Worm (Caenorhabditis elegans) whole organism, L1 larva: ENCODE results near the gene C34B4.4.

Source experiments
- C04F5.9 ChIP-seq: sonication (generic microtip); optimal IDR thresholded peaks from 2 replicates; lab custom pipeline; 2016; ENCODE audit warnings: missing genetic modification characterization, missing compliant biosample characterization
- F16B12.6 ChIP-seq: fragments of 150-350 bp; optimal IDR thresholded peaks from 2 replicates; lab custom pipeline; 2014; ENCODE audit warnings: missing biosample characterization, missing genetic modification characterization
- Y116A8C.19 ChIP-seq: sonication (generic microtip); optimal IDR thresholded peaks from 2 replicates; lab custom pipeline; 2016; ENCODE audit warnings: missing compliant biosample characterization, missing genetic modification characterization, borderline replicate concordance
- alr-1 ChIP-seq: fragments of 200-800 bp; sonication (Bioruptor generic); optimal IDR thresholded peaks from 2 replicates; lab custom pipeline; 2018; ENCODE audit warnings: borderline replicate concordance, mild to moderate bottlenecking, missing genetic modification characterization, missing compliant biosample characterization
- aly-2 ChIP-seq: fragments of 150-350 bp; optimal IDR thresholded peaks from 2 replicates; lab custom pipeline; 2014; ENCODE audit warnings: missing biosample characterization, missing genetic modification characterization
- ama-1 ChIP-seq: fragments of 150-350 bp; optimal IDR thresholded peaks from 2 replicates; lab custom pipeline; 2014
- blmp-1 ChIP-seq: fragments of 150-350 bp; optimal IDR thresholded peaks from 2 replicates; lab custom pipeline; 2014; ENCODE audit warnings: missing biosample characterization, missing genetic modification characterization
- ceh-8 ChIP-seq: fragments of 200-800 bp; sonication (Bioruptor generic); optimal IDR thresholded peaks from 2 replicates; lab custom pipeline; 2018; ENCODE audit warnings: mild to moderate bottlenecking, missing genetic modification characterization, moderate library complexity, missing compliant biosample characterization
- ceh-82 ChIP-seq, 3 experiments: fragments of 150-350 bp in 1 of 3; sonication (generic microtip) in 2 of 3; optimal IDR thresholded peaks; 2 replicates each; lab custom pipeline; 2014 to 2017; ENCODE audit warnings: missing biosample characterization in 3 of 3, missing genetic modification characterization in 3 of 3
- ceh-88 ChIP-seq: fragments of 200-800 bp; sonication (Bioruptor generic); IDR thresholded peaks from 2 replicates; pipeline ENCODE4 v1.3.6; 2022; ENCODE audit warnings: missing genetic modification characterization, missing compliant biosample characterization
- dsc-1 ChIP-seq: sonication (generic microtip); optimal IDR thresholded peaks from 2 replicates; lab custom pipeline; 2016; ENCODE audit warnings: mild to moderate bottlenecking, missing genetic modification characterization, missing compliant biosample characterization
- efl-1 ChIP-seq, 4 experiments: fragments of 150-350 bp; optimal IDR thresholded peaks in 3 of 4; peaks in 1 of 4; 1 replicate in 1 of 4; 2 replicates in 3 of 4; lab custom pipeline; 2014; ENCODE audit warnings: missing biosample characterization in 2 of 4, missing genetic modification characterization in 2 of 4, missing genetic modification reagents in 2 of 4
- efl-3 ChIP-seq: fragments of 200-800 bp; sonication (Bioruptor generic); optimal IDR thresholded peaks from 2 replicates; lab custom pipeline; 2018; ENCODE audit warnings: mild to moderate bottlenecking, missing genetic modification characterization, missing compliant biosample characterization
- egl-13 ChIP-seq: sonication (generic microtip); optimal IDR thresholded peaks from 2 replicates; lab custom pipeline; 2016; ENCODE audit warnings: missing genotype, missing genetic modification reagents, missing genetic modification characterization, missing compliant biosample characterization
- elt-2 ChIP-seq: sonication (generic microtip); optimal IDR thresholded peaks from 2 replicates; lab custom pipeline; 2016; ENCODE audit warnings: missing genetic modification characterization, mild to moderate bottlenecking, inconsistent platforms, missing compliant biosample characterization, missing genetic modification reagents
- fkh-4 ChIP-seq: sonication (generic microtip); optimal IDR thresholded peaks from 2 replicates; lab custom pipeline; 2016; ENCODE audit warnings: missing compliant biosample characterization, missing genetic modification characterization, borderline replicate concordance
- fos-1 ChIP-seq: fragments of 150-350 bp; optimal IDR thresholded peaks from 2 replicates; lab custom pipeline; 2014; ENCODE audit warnings: missing biosample characterization, missing genetic modification characterization
- hlh-17 ChIP-seq: fragments of 200-800 bp; sonication (Bioruptor generic); optimal IDR thresholded peaks from 2 replicates; lab custom pipeline; 2018; ENCODE audit warnings: missing genetic modification characterization, mild to moderate bottlenecking, missing compliant biosample characterization, moderate library complexity, borderline replicate concordance
- irx-1 ChIP-seq: sonication (generic microtip); optimal IDR thresholded peaks from 2 replicates; lab custom pipeline; 2016; ENCODE audit warnings: missing genetic modification characterization, missing compliant biosample characterization
- jun-1 ChIP-seq: fragments of 150-350 bp; optimal IDR thresholded peaks from 2 replicates; lab custom pipeline; 2014; ENCODE audit warnings: missing biosample characterization, missing genetic modification reagents, missing genetic modification characterization
- lin-14 ChIP-seq: fragments of 200-800 bp; sonication (Bioruptor generic); optimal IDR thresholded peaks from 2 replicates; lab custom pipeline; 2018; ENCODE audit warnings: mild to moderate bottlenecking, missing genetic modification characterization, moderate library complexity, missing compliant biosample characterization
- lin-35 ChIP-seq, 2 experiments: fragments of 150-350 bp; optimal IDR thresholded peaks; 2 replicates each; lab custom pipeline; 2014; ENCODE audit warnings: missing biosample characterization in 2 of 2, missing genetic modification characterization in 2 of 2, missing genetic modification reagents in 2 of 2
- lin-39 ChIP-seq: fragments of 150-350 bp; optimal IDR thresholded peaks from 2 replicates; lab custom pipeline; 2014; ENCODE audit warnings: missing biosample characterization, missing genetic modification reagents, missing genetic modification characterization
- lir-3 ChIP-seq: sonication (generic microtip); optimal IDR thresholded peaks from 2 replicates; lab custom pipeline; 2016; ENCODE audit warnings: mild to moderate bottlenecking, missing genetic modification characterization, moderate library complexity, missing compliant biosample characterization; ENCODE audit not compliant: poor library complexity
- mab-9 ChIP-seq: fragments of 200-800 bp; sonication (Bioruptor generic); IDR thresholded peaks from 2 replicates; pipeline ENCODE4 v1.3.6; 2022; ENCODE audit warnings: missing genetic modification reagents, missing genetic modification characterization, missing compliant biosample characterization
- mep-1 ChIP-seq: fragments of 150-350 bp; optimal IDR thresholded peaks from 2 replicates; lab custom pipeline; 2014; ENCODE audit warnings: missing biosample characterization, missing genetic modification characterization
- nhr-11 ChIP-seq: fragments of 150-350 bp; optimal IDR thresholded peaks from 2 replicates; lab custom pipeline; 2014; ENCODE audit warnings: missing biosample characterization, missing genetic modification characterization
- nhr-12 ChIP-seq: sonication (generic microtip); optimal IDR thresholded peaks from 2 replicates; lab custom pipeline; 2017; ENCODE audit warnings: missing biosample characterization, missing genetic modification characterization
- nhr-19 ChIP-seq: fragments of 200-800 bp; sonication (Bioruptor generic); conservative IDR thresholded peaks from 2 replicates; pipeline ENCODE4 v1.3.6; 2022; ENCODE audit warnings: missing genetic modification characterization, missing compliant biosample characterization
- nhr-20 ChIP-seq: sonication (generic microtip); optimal IDR thresholded peaks from 2 replicates; lab custom pipeline; 2016; ENCODE audit warnings: mild to moderate bottlenecking, missing genetic modification characterization, missing compliant biosample characterization
- nhr-237 ChIP-seq: fragments of 150-350 bp; optimal IDR thresholded peaks from 2 replicates; lab custom pipeline; 2014; ENCODE audit warnings: missing biosample characterization, missing genetic modification characterization
- nhr-47 ChIP-seq: sonication (generic microtip); optimal IDR thresholded peaks from 2 replicates; lab custom pipeline; 2016; ENCODE audit warnings: mild to moderate bottlenecking, missing genetic modification characterization, moderate library complexity, missing compliant biosample characterization
- nhr-71 ChIP-seq: sonication (generic microtip); optimal IDR thresholded peaks from 2 replicates; lab custom pipeline; 2016; ENCODE audit warnings: mild to moderate bottlenecking, missing genetic modification characterization, moderate library complexity, missing compliant biosample characterization
- nhr-77 ChIP-seq: fragments of 150-350 bp; optimal IDR thresholded peaks from 2 replicates; lab custom pipeline; 2014; ENCODE audit warnings: missing biosample characterization, missing genetic modification characterization
- nhr-85 ChIP-seq: sonication (generic microtip); peaks from one replicate; lab custom pipeline; 2016; ENCODE audit warnings: missing genetic modification characterization, inconsistent platforms, missing compliant biosample characterization
- nhr-90 ChIP-seq: sonication (generic microtip); optimal IDR thresholded peaks from 2 replicates; lab custom pipeline; 2016; ENCODE audit warnings: mild to moderate bottlenecking, missing genetic modification characterization, missing compliant biosample characterization; ENCODE audit not compliant: poor library complexity
- pag-3 ChIP-seq: sonication (generic microtip); optimal IDR thresholded peaks from 2 replicates; lab custom pipeline; 2017; ENCODE audit warnings: missing genetic modification characterization, mild to moderate bottlenecking, missing compliant biosample characterization, antibody characterized with exemption, borderline replicate concordance; ENCODE audit not compliant: insufficient read depth
- pax-3 ChIP-seq: fragments of 200-800 bp; sonication (Bioruptor generic); optimal IDR thresholded peaks from 2 replicates; lab custom pipeline; 2018; ENCODE audit warnings: mild to moderate bottlenecking, missing genetic modification characterization, moderate library complexity, missing compliant biosample characterization
- pqm-1 ChIP-seq: sonication (generic microtip); optimal IDR thresholded peaks from 3 replicates; lab custom pipeline; 2017; ENCODE audit warnings: missing biosample characterization, missing genetic modification characterization
- snpc-4 ChIP-seq: fragments of 150-350 bp; optimal IDR thresholded peaks from 2 replicates; lab custom pipeline; 2014; ENCODE audit warnings: missing biosample characterization, missing genetic modification characterization
- snu-23 ChIP-seq: sonication (generic microtip); optimal IDR thresholded peaks from 2 replicates; lab custom pipeline; 2016; ENCODE audit warnings: missing genetic modification characterization, missing compliant biosample characterization
- sptf-1 ChIP-seq: fragments of 150-350 bp; optimal IDR thresholded peaks from 2 replicates; lab custom pipeline; 2014; ENCODE audit warnings: missing biosample characterization, missing genetic modification characterization
- tbx-2 ChIP-seq: sonication (generic microtip); optimal IDR thresholded peaks from 2 replicates; lab custom pipeline; 2016; ENCODE audit warnings: missing genetic modification characterization, missing compliant biosample characterization
- tlp-1 ChIP-seq: fragments of 150-350 bp; optimal IDR thresholded peaks from 2 replicates; lab custom pipeline; 2014; ENCODE audit warnings: missing biosample characterization, missing genetic modification characterization
- unc-30 ChIP-seq: sonication (generic microtip); optimal IDR thresholded peaks from 2 replicates; lab custom pipeline; 2017; ENCODE audit warnings: missing biosample characterization, missing genetic modification characterization
- unc-62 ChIP-seq: fragments of 150-350 bp; optimal IDR thresholded peaks from 2 replicates; lab custom pipeline; 2014; ENCODE audit warnings: missing biosample characterization, missing genetic modification reagents, missing genetic modification characterization
- unc-86 ChIP-seq: sonication (generic microtip); optimal IDR thresholded peaks from 2 replicates; lab custom pipeline; 2016; ENCODE audit warnings: missing genetic modification characterization, missing compliant biosample characterization
- unc-98 ChIP-seq: fragments of 200-800 bp; sonication (Bioruptor generic); IDR thresholded peaks from 2 replicates; pipeline ENCODE4 v1.3.6; 2022; ENCODE audit warnings: missing genetic modification characterization, missing compliant biosample characterization
- xbp-1 ChIP-seq: sonication (generic microtip); optimal IDR thresholded peaks from 2 replicates; lab custom pipeline; 2016; ENCODE audit warnings: missing genetic modification characterization, missing compliant biosample characterization
- zag-1 ChIP-seq: fragments of 150-350 bp; optimal IDR thresholded peaks from 2 replicates; lab custom pipeline; 2014; ENCODE audit warnings: missing biosample characterization, missing genetic modification characterization
- ztf-4 ChIP-seq: fragments of 150-350 bp; optimal IDR thresholded peaks from 2 replicates; lab custom pipeline; 2014; ENCODE audit warnings: missing biosample characterization, missing genetic modification characterization

C34B4.4 gene

ce11 chrV:13090130-13090770 is at the start of gene C34B4.4:
TSS of gene C34B4.4 (plus strand) at chrV:13090405.
- TF ChIP-seq nhr-85 (tag; lab: Kevin White, UChicago) (peak; percentile 49), lin-14 (GFP tag; lab: Kevin White, UChicago) (peak; percentile 8), nhr-90 (peak; percentile 29), nhr-71 (tag; lab: Kevin White, UChicago) (peak; percentile 32), nhr-19 (GFP tag; lab: Robert Waterston, UW) (peak; percentile 19; the same call in 1 of the 2 replicates), egl-13 (tag; lab: Kevin White, UChicago) (no peak), ceh-8 (no peak), jun-1 (tag; lab: Kevin White, UChicago) (no peak), blmp-1 (tag; lab: Kevin White, UChicago) (no peak), efl-1 (optimal IDR thresholded peaks at IDR 0.05; lab: Kevin White, UChicago) (no peak), efl-1 (GFP tag; optimal IDR thresholded peaks at IDR 0.05 in 1 of 2; lab: Kevin White, UChicago) (peak in 1 of 2 experiments; percentile 16), pag-3 (no peak), C04F5.9 (tag; lab: Kevin White, UChicago) (no peak), tlp-1 (no peak), snpc-4 (no peak), pax-3 (peak; percentile 18), ama-1 (lab: Kevin White, UChicago) (no peak), zag-1 (tag; lab: Kevin White, UChicago) (no peak), snu-23 (GFP tag; lab: Kevin White, UChicago) (peak; percentile 0), unc-30 (tag; lab: Kevin White, UChicago) (no peak), nhr-77 (tag; lab: Kevin White, UChicago) (no peak), ceh-82 (tag; optimal IDR thresholded peaks at IDR 0.05; lab: Kevin White, UChicago) (no peak), hlh-17 (GFP tag; lab: Kevin White, UChicago) (no peak), fkh-4 (no peak), xbp-1 (tag; lab: Kevin White, UChicago) (no peak), efl-3 (no peak), lir-3 (tag; lab: Kevin White, UChicago) (no peak), nhr-47 (tag; lab: Kevin White, UChicago) (no peak), dsc-1 (tag; lab: Kevin White, UChicago) (no peak), sptf-1 (tag; lab: Kevin White, UChicago) (no peak), unc-86 (no peak), nhr-20 (no peak), irx-1 (tag; lab: Kevin White, UChicago) (no peak), elt-2 (tag; lab: Kevin White, UChicago) (peak; percentile 9), aly-2 (tag; lab: Kevin White, UChicago) (peak; percentile 54), lin-39 (no peak), nhr-12 (tag; lab: Kevin White, UChicago) (no peak), mab-9 (GFP tag; lab: Robert Waterston, UW) (0 out of 2 replicates have a peak, but pooled peaks have one; percentile 33), fos-1 (tag; lab: Kevin White, UChicago) (no peak), ztf-4 (tag; lab: Kevin White, UChicago) (no peak), nhr-237 (tag; lab: Kevin White, UChicago) (no peak)

- TF ChIP-seq unc-98: no peak
- peak; percentile 27 for TF ChIP-seq F16B12.6 (tag; lab: Kevin White, UChicago)
- peak; percentile 27 for TF ChIP-seq nhr-237 (tag; lab: Kevin White, UChicago)
- no peak for TF ChIP-seq ceh-88 (GFP tag; lab: Robert Waterston, UW)
- peak; percentile 74 to 88 for TF ChIP-seq lin-35 (GFP tag; optimal IDR thresholded peaks at IDR 0.05; lab: Kevin White, UChicago)
- no peak for TF ChIP-seq pqm-1
- TF ChIP-seq ztf-4 (tag; lab: Kevin White, UChicago): peak; percentile 52
- TF ChIP-seq alr-1: no peak
- no peak for TF ChIP-seq unc-30 (tag; lab: Kevin White, UChicago)
- TF ChIP-seq unc-62: no peak
- TF ChIP-seq nhr-71 (tag; lab: Kevin White, UChicago): peak; percentile 91
- TF ChIP-seq Y116A8C.19 (tag; lab: Kevin White, UChicago): no peak
- peak; percentile 89 for TF ChIP-seq nhr-19 (GFP tag; lab: Robert Waterston, UW)
- peak; percentile 20 for TF ChIP-seq C04F5.9 (tag; lab: Kevin White, UChicago)
- TF ChIP-seq tbx-2 (tag; lab: Kevin White, UChicago): peak; percentile 87
- TF ChIP-seq mep-1 (tag; lab: Kevin White, UChicago): peak; percentile 76
- peak; percentile 63 for TF ChIP-seq pax-3
- TF ChIP-seq dsc-1 (tag; lab: Kevin White, UChicago): peak; percentile 66
- peak; percentile 76 for TF ChIP-seq blmp-1 (tag; lab: Kevin White, UChicago)
- TF ChIP-seq nhr-11 (tag; lab: Kevin White, UChicago): peak; percentile 21
- peak; percentile 25 for TF ChIP-seq lir-3 (tag; lab: Kevin White, UChicago)
Observed at ce11 chrV:13041666-13042065, 48.5 kb upstream of the C34B4.4 start, which contains the start of gene scyl-1. TSS of gene scyl-1 (minus strand) at chrV:13041721.
